Worm (Caenorhabditis elegans) whole organism, midembryonic: Measurements from ENCODE around the gene srw-48.

Experiments used
- klf-2 ChIP-seq: fragments of 200-800 bp; sonication (Bioruptor generic); conservative IDR thresholded peaks from 2 replicates; pipeline ENCODE4 v1.3.6; 2022; ENCODE audit warnings: missing genetic modification reagents, missing genetic modification characterization, missing compliant biosample characterization
- ref-1 ChIP-seq: fragments of 200-800 bp; sonication (Bioruptor generic); conservative IDR thresholded peaks from 2 replicates; pipeline ENCODE4 v1.3.6; 2022; ENCODE audit warnings: missing genetic modification reagents, missing genetic modification characterization, missing compliant biosample characterization
- ztf-29 ChIP-seq: fragments of 200-800 bp; sonication (Bioruptor generic); IDR thresholded peaks from 2 replicates; pipeline ENCODE4 v1.3.6; 2022; ENCODE audit warnings: missing genetic modification reagents, missing genetic modification characterization, missing compliant biosample characterization

- TF ChIP-seq ztf-29 (GFP tag; lab: Robert Waterston, UW) (no peak), klf-2 (GFP tag; lab: Robert Waterston, UW) (no peak), ref-1 (no peak)
Measured at ce11 chrV:16395131-16395530, 25.7 kb upstream of the srw-48 start, which contains the start of gene F13A7.11.
